Worm (Caenorhabditis elegans): ENCODE measurements around the gene unc-41.

- TF ChIP-seq tbx-9 (tag; optimal IDR thresholded peaks at IDR 0.05; ENCODE audit: borderline replicate concordance) (no peak), ceh-79 (tag; optimal IDR thresholded peaks at IDR 0.05) (no peak), hmg-20 (GFP tag; IDR thresholded peaks at IDR 0.05) (no peak), nfya-1 (tag; optimal IDR thresholded peaks at IDR 0.05; ENCODE audit: borderline replicate concordance, insufficient read depth) (no peak), F55B11.4 (tag; optimal IDR thresholded peaks at IDR 0.05; ENCODE audit: borderline replicate concordance, insufficient read depth) (no peak), zim-3 (tag; optimal IDR thresholded peaks at IDR 0.05) (no peak)
Measured at ce11 chrV:9962394-9962793, 13.6 kb downstream of the unc-41 start, which contains the start of gene madf-4.

Measured in whole organism, young adult.